Fruit fly (Drosophila melanogaster) whole organism, embryonic: Measurements from ENCODE around the gene Pif1.

Experiments
- Bgb ChIP-seq: fragments of 200-800 bp; sonication (Bioruptor generic); IDR thresholded peaks from 2 replicates; pipeline ENCODE4 v1.3.6; 2022; ENCODE audit warnings: missing biosample characterization, missing genetic modification characterization; ENCODE audit not compliant: partially characterized antibody
- BtbVII ChIP-seq: fragments of 200-800 bp; sonication (Bioruptor generic); optimal IDR thresholded peaks from 3 replicates; lab custom pipeline; 2017; ENCODE audit warnings: missing biosample characterization, mild to moderate bottlenecking, missing genetic modification characterization
- CG12659 ChIP-seq: fragments of 200-800 bp; sonication (Bioruptor generic); optimal IDR thresholded peaks from 3 replicates; lab custom pipeline; 2017; ENCODE audit warnings: mild to moderate bottlenecking, missing biosample characterization, missing genetic modification reagents, missing genetic modification characterization
- CG14667 ChIP-seq: fragments of 200-800 bp; sonication (Bioruptor generic); IDR thresholded peaks from 2 replicates; pipeline ENCODE4 v1.3.6; 2022; ENCODE audit warnings: missing biosample characterization, missing genetic modification characterization
- CG1602 ChIP-seq: fragments of 200-800 bp; sonication (Bioruptor generic); optimal IDR thresholded peaks from 3 replicates; lab custom pipeline; 2016; ENCODE audit warnings: missing biosample characterization, missing genetic modification characterization
- CG2199 ChIP-seq: fragments of 200-800 bp; sonication (Bioruptor generic); IDR thresholded peaks from 3 replicates; pipeline ENCODE4 v1.3.6; 2022; ENCODE audit warnings: missing biosample characterization, missing genetic modification characterization
- CG33557 ChIP-seq: fragments of 200-800 bp; sonication (Bioruptor generic); optimal IDR thresholded peaks from 2 replicates; lab custom pipeline; 2019; ENCODE audit warnings: missing biosample characterization, mild to moderate bottlenecking, missing genetic modification characterization, moderate library complexity
- CG3847 ChIP-seq: fragments of 200-800 bp; sonication (Bioruptor generic); IDR thresholded peaks from 2 replicates; pipeline ENCODE4 v1.3.6; 2022; ENCODE audit warnings: missing biosample characterization, missing genetic modification characterization
- CG4360 ChIP-seq: fragments of 200-800 bp; sonication (Bioruptor generic); IDR thresholded peaks from 2 replicates; pipeline ENCODE4 v1.3.6; 2022; ENCODE audit warnings: missing biosample characterization, missing genetic modification characterization
- CG6689 ChIP-seq: fragments of 200-800 bp; sonication (Bioruptor generic); IDR thresholded peaks from 2 replicates; pipeline ENCODE4 v1.3.6; 2022; ENCODE audit warnings: missing biosample characterization, missing genetic modification characterization
- CG6854 ChIP-seq: fragments of 200-800 bp; sonication (Bioruptor generic); optimal IDR thresholded peaks from 3 replicates; lab custom pipeline; 2017; ENCODE audit warnings: missing biosample characterization, mild to moderate bottlenecking, missing genetic modification characterization
- CG7357 ChIP-seq: fragments of 200-800 bp; sonication (Bioruptor generic); IDR thresholded peaks from 3 replicates; pipeline ENCODE4 v1.3.6; 2022; ENCODE audit warnings: missing biosample characterization, missing genetic modification characterization
- CG7928 ChIP-seq: fragments of 200-800 bp; sonication (Bioruptor generic); optimal IDR thresholded peaks from 2 replicates; lab custom pipeline; 2017; ENCODE audit warnings: missing biosample characterization, mild to moderate bottlenecking, missing genetic modification characterization
- CG8089 ChIP-seq: fragments of 200-800 bp; sonication (Bioruptor generic); optimal IDR thresholded peaks from 3 replicates; lab custom pipeline; 2016; ENCODE audit warnings: missing biosample characterization, missing genetic modification characterization
- CG9817 ChIP-seq: fragments of 200-800 bp; sonication (Bioruptor generic); optimal IDR thresholded peaks from 2 replicates; lab custom pipeline; 2018; ENCODE audit warnings: missing biosample characterization, mild to moderate bottlenecking, missing genetic modification characterization, moderate library complexity
- D19B ChIP-seq: fragments of 200-800 bp; sonication (Bioruptor generic); optimal IDR thresholded peaks from 2 replicates; lab custom pipeline; 2017; ENCODE audit warnings: missing biosample characterization, mild to moderate bottlenecking, missing genetic modification characterization
- Dbx ChIP-seq: fragments of 200-800 bp; sonication (Bioruptor generic); IDR thresholded peaks from 3 replicates; pipeline ENCODE4 v1.3.6; 2022; ENCODE audit warnings: missing biosample characterization, missing genetic modification characterization
- Deaf1 ChIP-seq: fragments of 200-800 bp; optimal IDR thresholded peaks from 3 replicates; lab custom pipeline; 2019; ENCODE audit warnings: missing biosample characterization, mild to moderate bottlenecking, missing genetic modification characterization, moderate library complexity
- Dip3 ChIP-seq: fragments of 200-800 bp; sonication (Bioruptor generic); optimal IDR thresholded peaks from 3 replicates; lab custom pipeline; 2016; ENCODE audit warnings: missing biosample characterization, missing genetic modification characterization
- Fer3 ChIP-seq: fragments of 200-800 bp; sonication (Bioruptor generic); optimal IDR thresholded peaks from 2 replicates; lab custom pipeline; 2018; ENCODE audit warnings: missing biosample characterization, mild to moderate bottlenecking, missing genetic modification characterization, moderate library complexity
- HLHmδ ChIP-seq: fragments of 200-800 bp; sonication (Bioruptor generic); optimal IDR thresholded peaks from 2 replicates; lab custom pipeline; 2018; ENCODE audit warnings: missing biosample characterization, mild to moderate bottlenecking, missing genetic modification characterization, moderate library complexity
- Kr ChIP-seq: fragments of 200-800 bp; sonication (Bioruptor generic); optimal IDR thresholded peaks from 2 replicates; lab custom pipeline; 2017; ENCODE audit warnings: missing biosample characterization, mild to moderate bottlenecking, missing genetic modification characterization
- Lim3 ChIP-seq: fragments of 200-800 bp; sonication (Bioruptor generic); IDR thresholded peaks from 2 replicates; pipeline ENCODE4 v1.3.6; 2022; ENCODE audit warnings: missing biosample characterization, missing genetic modification characterization
- MBD-R2 ChIP-seq: fragments of 200-800 bp; sonication (Bioruptor generic); IDR thresholded peaks from 2 replicates; pipeline ENCODE4 v1.3.6; 2022; ENCODE audit warnings: missing biosample characterization, missing genetic modification characterization
- MESR4 ChIP-seq: fragments of 200-800 bp; sonication (Bioruptor generic); optimal IDR thresholded peaks from 2 replicates; lab custom pipeline; 2018; ENCODE audit warnings: missing biosample characterization, mild to moderate bottlenecking, missing genetic modification characterization, moderate library complexity
- NK7.1 ChIP-seq: fragments of 200-800 bp; sonication (Bioruptor generic); optimal IDR thresholded peaks from 3 replicates; lab custom pipeline; 2016; ENCODE audit warnings: missing biosample characterization, missing genetic modification characterization
- Optix ChIP-seq: fragments of 200-800 bp; sonication (Bioruptor generic); IDR thresholded peaks from 3 replicates; pipeline ENCODE4 v1.3.6; 2022; ENCODE audit warnings: missing biosample characterization, missing genetic modification characterization
- PHDP ChIP-seq: fragments of 200-800 bp; sonication (Bioruptor generic); optimal IDR thresholded peaks from 3 replicates; lab custom pipeline; 2018; ENCODE audit warnings: missing biosample characterization, mild to moderate bottlenecking, missing genetic modification characterization, moderate library complexity
- Ravus ChIP-seq: fragments of 200-800 bp; sonication (Bioruptor generic); IDR thresholded peaks from 2 replicates; pipeline ENCODE4 v1.3.6; 2022; ENCODE audit warnings: missing biosample characterization, missing genetic modification characterization
- Side ChIP-seq: fragments of 200-800 bp; sonication (Bioruptor generic); optimal IDR thresholded peaks from 2 replicates; lab custom pipeline; 2016; ENCODE audit warnings: missing biosample characterization, missing genetic modification characterization
- TFAM ChIP-seq: fragments of 200-800 bp; sonication (Bioruptor generic); optimal IDR thresholded peaks from 2 replicates; lab custom pipeline; 2017; ENCODE audit warnings: missing biosample characterization, missing genetic modification characterization, inconsistent platforms
- az2 ChIP-seq: fragments of 200-800 bp; sonication (Bioruptor generic); optimal IDR thresholded peaks from 3 replicates; lab custom pipeline; 2016; ENCODE audit warnings: missing biosample characterization, missing genetic modification characterization
- bbx ChIP-seq: fragments of 200-800 bp; sonication (Bioruptor generic); IDR thresholded peaks from 2 replicates; pipeline ENCODE4 v1.3.6; 2022; ENCODE audit warnings: missing biosample characterization, missing genetic modification characterization; ENCODE audit not compliant: partially characterized antibody
- cad ChIP-seq: fragments of >200 bp; optimal IDR thresholded peaks from 2 replicates; lab custom pipeline; 2017; ENCODE audit warnings: missing biosample characterization, missing genetic modification characterization
- crp ChIP-seq, 2 experiments: fragments of 200-800 bp; sonication (Bioruptor generic); optimal IDR thresholded peaks; 2 replicates in 1 of 2; 3 replicates in 1 of 2; lab custom pipeline; 2017; ENCODE audit warnings: missing biosample characterization in 2 of 2, missing genetic modification characterization in 2 of 2, mild to moderate bottlenecking in 1 of 2, moderate library complexity in 1 of 2
- dati ChIP-seq: fragments of 200-800 bp; sonication (Bioruptor generic); IDR thresholded peaks from 2 replicates; pipeline ENCODE4 v1.3.6; 2022; ENCODE audit warnings: missing biosample characterization, missing genetic modification characterization
- dpn ChIP-seq, 2 experiments: fragments of 200-800 bp; sonication (Bioruptor generic); optimal IDR thresholded peaks; 3 replicates each; lab custom pipeline; 2016; ENCODE audit warnings: missing biosample characterization in 2 of 2, missing genetic modification characterization in 2 of 2
- esg ChIP-seq: fragments of 200-800 bp; sonication (Bioruptor generic); conservative IDR thresholded peaks from 2 replicates; pipeline ENCODE4 v1.3.6; 2022; ENCODE audit warnings: missing biosample characterization, missing genetic modification characterization
- fd64A ChIP-seq: fragments of 200-800 bp; sonication (Bioruptor generic); optimal IDR thresholded peaks from 3 replicates; lab custom pipeline; 2018; ENCODE audit warnings: missing biosample characterization, mild to moderate bottlenecking, missing genetic modification characterization
- gce ChIP-seq: fragments of 200-800 bp; sonication (Bioruptor generic); IDR thresholded peaks from 3 replicates; pipeline ENCODE4 v1.3.6; 2022; ENCODE audit warnings: missing biosample characterization, missing genetic modification characterization
- gcm ChIP-seq: fragments of 200-800 bp; sonication (Bioruptor generic); optimal IDR thresholded peaks from 2 replicates; lab custom pipeline; 2019; ENCODE audit warnings: missing biosample characterization, mild to moderate bottlenecking, missing genetic modification characterization, moderate library complexity
- gcm2 ChIP-seq: fragments of 200-800 bp; sonication (Bioruptor generic); optimal IDR thresholded peaks from 2 replicates; lab custom pipeline; 2016; ENCODE audit warnings: missing biosample characterization, missing genetic modification characterization
- lbe ChIP-seq: fragments of 200-800 bp; sonication (Bioruptor generic); optimal IDR thresholded peaks from 2 replicates; lab custom pipeline; 2016; ENCODE audit warnings: missing biosample characterization, mild to moderate bottlenecking, missing genetic modification characterization
- odd ChIP-seq: fragments of 200-800 bp; sonication (Bioruptor generic); optimal IDR thresholded peaks from 2 replicates; lab custom pipeline; 2017; ENCODE audit warnings: missing biosample characterization, mild to moderate bottlenecking, missing genetic modification characterization
- org-1 ChIP-seq: fragments of 200-800 bp; sonication (Bioruptor generic); optimal IDR thresholded peaks from 2 replicates; lab custom pipeline; 2017; ENCODE audit warnings: missing biosample characterization, missing genetic modification characterization
- pnt ChIP-seq: fragments of 200-800 bp; sonication (Bioruptor generic); optimal IDR thresholded peaks from 3 replicates; lab custom pipeline; 2016; ENCODE audit warnings: missing biosample characterization, missing genetic modification characterization
- schlank ChIP-seq: fragments of 200-800 bp; sonication (Bioruptor generic); optimal IDR thresholded peaks from 2 replicates; lab custom pipeline; 2018; ENCODE audit warnings: missing biosample characterization, mild to moderate bottlenecking, missing genetic modification characterization
- sna ChIP-seq: fragments of 200-800 bp; sonication (Bioruptor generic); IDR thresholded peaks from 2 replicates; pipeline ENCODE4 v1.3.6; 2022; ENCODE audit warnings: missing biosample characterization, missing genetic modification characterization; ENCODE audit not compliant: partially characterized antibody
- tna ChIP-seq: fragments of 200-800 bp; sonication (Bioruptor generic); IDR thresholded peaks from 2 replicates; pipeline ENCODE4 v1.3.6; 2022; ENCODE audit warnings: missing biosample characterization, missing genetic modification characterization; ENCODE audit not compliant: partially characterized antibody
- trh ChIP-seq: fragments of 200-800 bp; sonication (Bioruptor generic); optimal IDR thresholded peaks from 2 replicates; lab custom pipeline; 2016; ENCODE audit warnings: missing biosample characterization, missing genetic modification characterization
- ttk ChIP-seq: fragments of 200-800 bp; sonication (Bioruptor generic); IDR thresholded peaks from 2 replicates; pipeline ENCODE4 v2.1.2; 2022; ENCODE audit warnings: missing biosample characterization, missing genetic modification characterization

The Pif1 gene

dm6 chr2L:3444789-3445188 lies 25.0 kb downstream of the Pif1 start (continued):
- TF ChIP-seq Fer3: peak; percentile 18
- peak; percentile 36 for TF ChIP-seq az2 (GFP tag; lab: Kevin White, UChicago)
- TF ChIP-seq MBD-R2: no peak
- peak; percentile 41; the same call in 1 of the 2 replicates for TF ChIP-seq ttk (GFP tag; lab: Robert Waterston, UW)
- peak; percentile 47 for TF ChIP-seq pnt (GFP tag; lab: Kevin White, UChicago)
- TF ChIP-seq PHDP (tag; lab: Kevin White, UChicago): peak; percentile 22
- no peak for TF ChIP-seq fd64A
- no peak for TF ChIP-seq lbe (GFP tag; lab: Kevin White, UChicago)
- TF ChIP-seq tna (GFP tag; lab: Robert Waterston, UW): no peak
- TF ChIP-seq dati (GFP tag; lab: Robert Waterston, UW): no peak
- no peak for TF ChIP-seq Ravus (GFP tag; lab: Robert Waterston, UW)
- TF ChIP-seq Optix (GFP tag; lab: Robert Waterston, UW): peak; percentile 60; the same call in 1 of the 3 replicates
- no peak for TF ChIP-seq CG33557 (GFP tag; lab: Kevin White, UChicago)
- TF ChIP-seq CG9817: peak; percentile 15
- no peak for TF ChIP-seq CG4360
- peak; percentile 60 for TF ChIP-seq esg
- no peak for TF ChIP-seq Lim3 (GFP tag; lab: Robert Waterston, UW)
- no peak for TF ChIP-seq Deaf1 (tag; lab: Kevin White, UChicago)
- peak; percentile 45; the same call in 1 of the 2 replicates for TF ChIP-seq CG3847
- TF ChIP-seq TFAM (GFP tag; lab: Kevin White, UChicago): no peak
- peak; percentile 6 for TF ChIP-seq trh
- no peak for TF ChIP-seq CG2199 (GFP tag; lab: Robert Waterston, UW)
- no peak for TF ChIP-seq gcm (GFP tag; lab: Kevin White, UChicago)
- no peak for TF ChIP-seq bbx (GFP tag; lab: Robert Waterston, UW)
- peak; percentile 5 for TF ChIP-seq CG1602 (GFP tag; lab: Kevin White, UChicago)
- peak; percentile 24 to 56 for TF ChIP-seq dpn (GFP tag; optimal IDR thresholded peaks at IDR 0.05; lab: Kevin White, UChicago)
- TF ChIP-seq BtbVII (GFP tag; lab: Kevin White, UChicago): no peak
- peak; percentile 48 for TF ChIP-seq CG6689 (GFP tag; lab: Robert Waterston, UW)
- TF ChIP-seq Dbx (GFP tag; lab: Robert Waterston, UW): no peak
- TF ChIP-seq gce: peak; percentile 39; the same call in 2 of the 3 replicates
- no peak for TF ChIP-seq Kr
- TF ChIP-seq HLHmδ (GFP tag; lab: Kevin White, UChicago): no peak
- TF ChIP-seq NK7.1 (GFP tag; lab: Kevin White, UChicago): no peak
- no peak for TF ChIP-seq MESR4
- TF ChIP-seq Bgb (GFP tag; lab: Robert Waterston, UW): no peak
- peak; percentile 18 for TF ChIP-seq CG8089 (GFP tag; lab: Kevin White, UChicago)
- no peak for TF ChIP-seq sna (GFP tag; lab: Robert Waterston, UW)
- TF ChIP-seq crp (GFP tag; optimal IDR thresholded peaks at IDR 0.05; lab: Kevin White, UChicago): no peak
- no peak for TF ChIP-seq CG7928 (GFP tag; lab: Kevin White, UChicago)
- TF ChIP-seq org-1 (GFP tag; lab: Kevin White, UChicago): peak; percentile 16
- TF ChIP-seq Side (GFP tag; lab: Kevin White, UChicago): peak; percentile 2
- no peak for TF ChIP-seq gcm2 (GFP tag; lab: Kevin White, UChicago)
- no peak for TF ChIP-seq CG6854 (GFP tag; lab: Kevin White, UChicago)
- TF ChIP-seq CG12659: peak; percentile 15
- TF ChIP-seq CG7357 (GFP tag; lab: Robert Waterston, UW): no peak
- peak; percentile 44; the same call in 1 of the 2 replicates for TF ChIP-seq CG14667
- no peak for TF ChIP-seq cad
- no peak for TF ChIP-seq D19B (GFP tag; lab: Kevin White, UChicago)
- no peak for TF ChIP-seq odd (GFP tag; lab: Kevin White, UChicago)
- TF ChIP-seq Dip3: no peak
- TF ChIP-seq schlank (tag; lab: Kevin White, UChicago): no peak
